Worm (Caenorhabditis elegans) whole organism, L4 larva: Measurements from ENCODE around the gene lgc-10.

Experiments used
- R02D3.7 ChIP-seq: fragments of 150-350 bp; sonication (generic microtip); optimal IDR thresholded peaks from 3 replicates; lab custom pipeline; 2014; ENCODE audit warnings: missing biosample characterization, missing genetic modification characterization
- ceh-62 ChIP-seq: sonication (generic microtip); optimal IDR thresholded peaks from 2 replicates; lab custom pipeline; 2017; ENCODE audit warnings: missing biosample characterization, missing genetic modification characterization
- egl-43 ChIP-seq: fragments of 200-800 bp; sonication (Bioruptor generic); IDR thresholded peaks from 2 replicates; pipeline ENCODE4 v1.3.6; 2022; ENCODE audit warnings: missing genetic modification reagents, missing genetic modification characterization, missing compliant biosample characterization
- lin-15B ChIP-seq: fragments of 150-350 bp; sonication (generic microtip); optimal IDR thresholded peaks from 3 replicates; lab custom pipeline; 2014; ENCODE audit warnings: missing biosample characterization, missing genetic modification characterization
- nhr-11 ChIP-seq: fragments of 150-350 bp; optimal IDR thresholded peaks from 2 replicates; lab custom pipeline; 2014; ENCODE audit warnings: missing biosample characterization, missing genetic modification characterization
- set-16 ChIP-seq: fragments of 200-800 bp; sonication (Bioruptor generic); IDR thresholded peaks from 2 replicates; pipeline ENCODE4 v1.3.6; 2022; ENCODE audit warnings: missing genetic modification reagents, missing genetic modification characterization, missing compliant biosample characterization
- unc-62 ChIP-seq, 3 experiments: fragments of 150-350 bp in 1 of 3; sonication (generic microtip); optimal IDR thresholded peaks in 2 of 3; peaks in 1 of 3; 1 replicate in 1 of 3; 2 replicates in 2 of 3; lab custom pipeline; 2014 to 2017; ENCODE audit warnings: missing biosample characterization in 3 of 3, missing genetic modification characterization in 3 of 3, missing genetic modification reagents in 3 of 3, missing genotype in 1 of 3

DNA sequence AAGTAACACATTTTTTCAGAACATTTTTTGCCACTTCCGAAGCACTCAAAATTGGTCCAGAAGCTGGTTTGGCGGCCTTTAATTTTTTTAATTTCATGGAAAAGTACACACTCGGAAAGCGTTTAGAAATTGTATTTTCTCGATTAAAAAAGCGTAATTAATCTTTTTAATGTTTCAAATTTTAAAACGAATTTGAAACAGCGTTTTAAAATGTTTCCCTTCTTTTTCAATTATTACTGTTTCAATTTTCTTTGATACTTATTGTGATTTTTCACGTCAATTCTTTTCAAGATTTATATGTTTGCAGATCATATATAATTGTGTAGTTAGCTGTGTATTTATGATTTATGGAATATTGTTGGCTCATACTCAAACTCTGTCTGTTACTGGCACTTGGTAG, 6.6 kb upstream of the lgc-10 start, which contains the start of gene acr-25:
- TF ChIP-seq egl-43 (no peak), set-16 (no peak), R02D3.7 (tag; lab: Kevin White, UChicago) (no peak), unc-62 (GFP tag; optimal IDR thresholded peaks at IDR 0.05 in 1 of 2; lab: Kevin White, UChicago) (no peak), unc-62 (tag; optimal IDR thresholded peaks at IDR 0.05; lab: Kevin White, UChicago) (no peak), nhr-11 (tag; lab: Kevin White, UChicago) (no peak), lin-15B (tag; lab: Kevin White, UChicago) (no peak), ceh-62 (tag; lab: Kevin White, UChicago) (no peak)
